Fruit fly (Drosophila melanogaster) whole organism: ENCODE data around the gene CG18586.

Experiments
- EcR ChIP-seq, 2 experiments: fragments of >200 bp; optimal IDR thresholded peaks; 2 replicates each; lab custom pipeline; 2017; ENCODE audit warnings: missing biosample characterization in 2 of 2, missing genetic modification characterization in 2 of 2, missing genetic modification reagents in 2 of 2
- psq ChIP-seq: fragments of >200 bp; optimal IDR thresholded peaks from 2 replicates; lab custom pipeline; 2017
- usp ChIP-seq: fragments of >200 bp; optimal IDR thresholded peaks from 2 replicates; lab custom pipeline; 2017; ENCODE audit warnings: missing biosample characterization, missing genetic modification characterization, mixed read lengths

- TF ChIP-seq EcR (GFP tag; optimal IDR thresholded peaks at IDR 0.05; lab: Kevin White, UChicago) = no peak
- no peak for TF ChIP-seq psq (lab: Kevin White, UChicago)
- no peak for TF ChIP-seq usp (GFP tag; lab: Kevin White, UChicago)
These were observed 50.6 kb downstream of the CG18586 start, which contains the start of gene CG33523 for dm6 chr3L:5923646-5924122.
